Worm (Caenorhabditis elegans) whole organism, L1 larva: ENCODE measurements around the gene swan-2.

Experiments used
- aha-1 ChIP-seq: fragments of 150-350 bp; optimal IDR thresholded peaks from 2 replicates; lab custom pipeline; 2014; ENCODE audit warnings: missing biosample characterization, missing genetic modification characterization
- aly-2 ChIP-seq: fragments of 150-350 bp; optimal IDR thresholded peaks from 2 replicates; lab custom pipeline; 2014; ENCODE audit warnings: missing biosample characterization, missing genetic modification characterization
- ceh-8 ChIP-seq: fragments of 200-800 bp; sonication (Bioruptor generic); optimal IDR thresholded peaks from 2 replicates; lab custom pipeline; 2018; ENCODE audit warnings: mild to moderate bottlenecking, missing genetic modification characterization, moderate library complexity, missing compliant biosample characterization
- egl-13 ChIP-seq: sonication (generic microtip); optimal IDR thresholded peaks from 2 replicates; lab custom pipeline; 2016; ENCODE audit warnings: missing genotype, missing genetic modification reagents, missing genetic modification characterization, missing compliant biosample characterization
- fkh-10 ChIP-seq: sonication (generic microtip); optimal IDR thresholded peaks from 2 replicates; lab custom pipeline; 2017; ENCODE audit warnings: missing biosample characterization, missing genetic modification reagents, missing genetic modification characterization
- fos-1 ChIP-seq: fragments of 150-350 bp; optimal IDR thresholded peaks from 2 replicates; lab custom pipeline; 2014; ENCODE audit warnings: missing biosample characterization, missing genetic modification characterization
- lin-39 ChIP-seq: fragments of 150-350 bp; optimal IDR thresholded peaks from 2 replicates; lab custom pipeline; 2014; ENCODE audit warnings: missing biosample characterization, missing genetic modification reagents, missing genetic modification characterization
- skn-1 ChIP-seq: fragments of 150-350 bp; optimal IDR thresholded peaks from 2 replicates; lab custom pipeline; 2014; ENCODE audit warnings: missing biosample characterization, missing genetic modification characterization
- snpc-4 ChIP-seq: fragments of 150-350 bp; optimal IDR thresholded peaks from 2 replicates; lab custom pipeline; 2014; ENCODE audit warnings: missing biosample characterization, missing genetic modification characterization
- unc-62 ChIP-seq: fragments of 150-350 bp; optimal IDR thresholded peaks from 2 replicates; lab custom pipeline; 2014; ENCODE audit warnings: missing biosample characterization, missing genetic modification reagents, missing genetic modification characterization
- ztf-11 ChIP-seq, 2 experiments: sonication (generic microtip); optimal IDR thresholded peaks; 2 replicates each; lab custom pipeline; 2016 to 2017; ENCODE audit warnings: missing genetic modification characterization in 2 of 2, missing biosample characterization in 1 of 2, missing compliant biosample characterization in 1 of 2

- TF ChIP-seq fkh-10 (GFP tag; lab: Kevin White, UChicago) (no peak), ceh-8 (GFP tag; lab: Kevin White, UChicago) (no peak), unc-62 (GFP tag; lab: Kevin White, UChicago) (no peak), fos-1 (no peak), snpc-4 (tag; lab: Kevin White, UChicago) (no peak), skn-1 (tag; lab: Kevin White, UChicago) (no peak), ztf-11 (tag; optimal IDR thresholded peaks at IDR 0.05; lab: Kevin White, UChicago) (no peak), lin-39 (no peak), aly-2 (tag; lab: Kevin White, UChicago) (no peak), aha-1 (no peak), egl-13 (tag; lab: Kevin White, UChicago) (no peak)
These were observed 16.0 kb downstream of the swan-2 start for ce11 chrV:13787948-13788681.
